Fruit fly (Drosophila melanogaster) whole organism, embryonic: ENCODE data around the gene Slip1.

Experiments
- Antp ChIP-seq: fragments of 200-800 bp; sonication (Bioruptor generic); optimal IDR thresholded peaks from 3 replicates; lab custom pipeline; 2016; ENCODE audit warnings: missing biosample characterization, missing genetic modification characterization
- CG10209 ChIP-seq: fragments of 200-800 bp; sonication (Bioruptor generic); optimal IDR thresholded peaks from 3 replicates; lab custom pipeline; 2017; ENCODE audit warnings: missing biosample characterization, mild to moderate bottlenecking, missing genetic modification characterization, missing genetic modification reagents
- CG10431 ChIP-seq: fragments of 200-800 bp; sonication (Bioruptor generic); optimal IDR thresholded peaks from 3 replicates; lab custom pipeline; 2018; ENCODE audit warnings: missing biosample characterization, mild to moderate bottlenecking, missing genetic modification characterization
- CG11695 ChIP-seq: fragments of 200-800 bp; sonication (Bioruptor generic); IDR thresholded peaks from 3 replicates; pipeline ENCODE4 v1.3.6; 2022; ENCODE audit warnings: missing biosample characterization, missing genetic modification characterization
- CG12219 ChIP-seq: fragments of 200-800 bp; sonication (Bioruptor generic); optimal IDR thresholded peaks from 3 replicates; lab custom pipeline; 2018; ENCODE audit warnings: missing biosample characterization, mild to moderate bottlenecking, missing genetic modification characterization
- CG12391 ChIP-seq: fragments of 200-800 bp; sonication (Bioruptor generic); optimal IDR thresholded peaks from 3 replicates; lab custom pipeline; 2018; ENCODE audit warnings: missing biosample characterization, mild to moderate bottlenecking, missing genetic modification characterization, moderate library complexity
- CG13624 ChIP-seq: fragments of 200-800 bp; sonication (Bioruptor generic); optimal IDR thresholded peaks from 2 replicates; lab custom pipeline; 2016; ENCODE audit warnings: missing biosample characterization, missing genetic modification characterization
- CG1529 ChIP-seq: fragments of 200-800 bp; sonication (Bioruptor generic); optimal IDR thresholded peaks from 3 replicates; lab custom pipeline; 2018; ENCODE audit warnings: missing biosample characterization, missing genetic modification characterization
- CG17912 ChIP-seq: fragments of 200-800 bp; sonication (Bioruptor generic); optimal IDR thresholded peaks from 2 replicates; lab custom pipeline; 2018; ENCODE audit warnings: missing biosample characterization, mild to moderate bottlenecking, missing genetic modification characterization
- CG2116 ChIP-seq: fragments of 200-800 bp; sonication (Bioruptor generic); optimal IDR thresholded peaks from 3 replicates; lab custom pipeline; 2018; ENCODE audit warnings: missing biosample characterization, mild to moderate bottlenecking, missing genetic modification characterization
- CG30020 ChIP-seq: fragments of 200-800 bp; optimal IDR thresholded peaks from 2 replicates; lab custom pipeline; 2019; ENCODE audit warnings: missing biosample characterization, mild to moderate bottlenecking, missing genetic modification characterization, moderate library complexity
- CG42726 ChIP-seq: fragments of 200-800 bp; sonication (Bioruptor generic); IDR thresholded peaks from 2 replicates; pipeline ENCODE4 v1.3.6; 2022; ENCODE audit warnings: missing biosample characterization, missing genetic modification characterization; ENCODE audit not compliant: partially characterized antibody
- CG43689 ChIP-seq: fragments of 200-800 bp; sonication (Bioruptor generic); IDR thresholded peaks from 2 replicates; pipeline ENCODE4 v1.3.6; 2022; ENCODE audit warnings: missing biosample characterization, missing genetic modification characterization
- CG4424 ChIP-seq: fragments of 200-800 bp; sonication (Bioruptor generic); optimal IDR thresholded peaks from 3 replicates; lab custom pipeline; 2016; ENCODE audit warnings: missing biosample characterization, missing genetic modification characterization
- CG7372 ChIP-seq: fragments of 200-800 bp; sonication (Bioruptor generic); IDR thresholded peaks from 2 replicates; pipeline ENCODE4 v1.3.6; 2022; ENCODE audit warnings: missing biosample characterization, missing genetic modification characterization
- CG8388 ChIP-seq: fragments of 200-800 bp; sonication (Bioruptor generic); optimal IDR thresholded peaks from 2 replicates; lab custom pipeline; 2019; ENCODE audit warnings: missing biosample characterization, mild to moderate bottlenecking, missing genetic modification characterization, moderate library complexity
- CkIIα-i1 ChIP-seq: fragments of 200-800 bp; sonication (Bioruptor generic); IDR thresholded peaks from 2 replicates; pipeline ENCODE4 v1.3.6; 2022; ENCODE audit warnings: missing biosample characterization, missing genetic modification characterization
- CrebB ChIP-seq: fragments of 200-800 bp; sonication (Bioruptor generic); optimal IDR thresholded peaks from 3 replicates; lab custom pipeline; 2018; ENCODE audit warnings: missing biosample characterization, mild to moderate bottlenecking, missing genetic modification characterization
- D19A ChIP-seq: fragments of 200-800 bp; optimal IDR thresholded peaks from 3 replicates; lab custom pipeline; 2019; ENCODE audit warnings: missing biosample characterization, mild to moderate bottlenecking, missing genetic modification characterization, moderate library complexity
- Doc2 ChIP-seq: fragments of 200-800 bp; sonication (Bioruptor generic); IDR thresholded peaks from 2 replicates; pipeline ENCODE4 v1.3.6; 2022; ENCODE audit warnings: missing biosample characterization, missing genetic modification characterization
- Fer2 ChIP-seq: fragments of 200-800 bp; sonication (Bioruptor generic); optimal IDR thresholded peaks from 2 replicates; lab custom pipeline; 2018; ENCODE audit warnings: missing biosample characterization, mild to moderate bottlenecking, missing genetic modification characterization, moderate library complexity
- HLH54F ChIP-seq: fragments of 200-800 bp; sonication (Bioruptor generic); optimal IDR thresholded peaks from 3 replicates; lab custom pipeline; 2016; ENCODE audit warnings: missing biosample characterization, missing genetic modification characterization
- HLHmδ ChIP-seq: fragments of 200-800 bp; sonication (Bioruptor generic); optimal IDR thresholded peaks from 2 replicates; lab custom pipeline; 2018; ENCODE audit warnings: missing biosample characterization, mild to moderate bottlenecking, missing genetic modification characterization, moderate library complexity
- MTF-1 ChIP-seq: fragments of 200-800 bp; sonication (Bioruptor generic); optimal IDR thresholded peaks from 2 replicates; lab custom pipeline; 2018; ENCODE audit warnings: missing biosample characterization, mild to moderate bottlenecking, missing genetic modification characterization, borderline replicate concordance
- NC2β ChIP-seq: fragments of 200-800 bp; sonication (Bioruptor generic); optimal IDR thresholded peaks from 2 replicates; lab custom pipeline; 2016; ENCODE audit warnings: missing biosample characterization, missing genetic modification characterization
- Nf-YB ChIP-seq: fragments of 200-800 bp; sonication (Bioruptor generic); optimal IDR thresholded peaks from 3 replicates; lab custom pipeline; 2019; ENCODE audit warnings: missing biosample characterization, mild to moderate bottlenecking, missing genetic modification characterization, moderate library complexity
- Pdp1 ChIP-seq, 2 experiments: fragments of 200-800 bp; sonication (Bioruptor generic); optimal IDR thresholded peaks; 3 replicates each; lab custom pipeline; 2016; ENCODE audit warnings: missing biosample characterization in 2 of 2, missing genetic modification characterization in 2 of 2, mild to moderate bottlenecking in 1 of 2, moderate library complexity in 1 of 2
- Rfx ChIP-seq: fragments of 200-800 bp; sonication (Bioruptor generic); IDR thresholded peaks from 2 replicates; pipeline ENCODE4 v1.3.6; 2022; ENCODE audit warnings: missing biosample characterization, missing genetic modification characterization
- ase ChIP-seq: fragments of 200-800 bp; sonication (Bioruptor generic); IDR thresholded peaks from 3 replicates; pipeline ENCODE4 v1.3.6; 2022; ENCODE audit warnings: missing biosample characterization, missing genetic modification characterization
- bcd ChIP-seq: fragments of 200-800 bp; sonication (Bioruptor generic); optimal IDR thresholded peaks from 2 replicates; lab custom pipeline; 2017; ENCODE audit warnings: missing biosample characterization, mild to moderate bottlenecking, missing genetic modification characterization
- bsh ChIP-seq, 2 experiments: fragments of 200-800 bp; sonication (Bioruptor generic); optimal IDR thresholded peaks; 2 replicates each; lab custom pipeline; 2017 to 2018; ENCODE audit warnings: mild to moderate bottlenecking in 2 of 2, missing biosample characterization in 2 of 2, missing genetic modification characterization in 2 of 2, moderate library complexity in 1 of 2
- chinmo ChIP-seq: fragments of 200-800 bp; sonication (Bioruptor generic); IDR thresholded peaks from 4 replicates; pipeline ENCODE4 v1.3.6; 2022; ENCODE audit warnings: missing biosample characterization, missing genetic modification characterization; ENCODE audit not compliant: partially characterized antibody
- dmrt99B ChIP-seq: fragments of 200-800 bp; sonication (Bioruptor generic); optimal IDR thresholded peaks from 2 replicates; lab custom pipeline; 2018; ENCODE audit warnings: missing biosample characterization, mild to moderate bottlenecking, missing genetic modification characterization, moderate library complexity
- h ChIP-seq: fragments of >200 bp; optimal IDR thresholded peaks from 2 replicates; lab custom pipeline; 2017
- klu ChIP-seq: fragments of 200-800 bp; sonication (Bioruptor generic); IDR thresholded peaks from 2 replicates; pipeline ENCODE4 v1.3.6; 2022; ENCODE audit warnings: missing biosample characterization, missing genetic modification characterization
- lilli ChIP-seq: fragments of 200-800 bp; sonication (Bioruptor generic); optimal IDR thresholded peaks from 3 replicates; lab custom pipeline; 2016; ENCODE audit warnings: missing biosample characterization, missing genetic modification characterization
- mld ChIP-seq: fragments of 200-800 bp; sonication (Bioruptor generic); IDR thresholded peaks from 3 replicates; pipeline ENCODE4 v1.3.6; 2022; ENCODE audit warnings: missing biosample characterization, missing genetic modification characterization; ENCODE audit not compliant: partially characterized antibody
- onecut ChIP-seq: fragments of 200-800 bp; sonication (Bioruptor generic); IDR thresholded peaks from 2 replicates; pipeline ENCODE4 v1.3.6; 2022; ENCODE audit warnings: missing biosample characterization, missing genetic modification characterization
- org-1 ChIP-seq: fragments of 200-800 bp; sonication (Bioruptor generic); optimal IDR thresholded peaks from 2 replicates; lab custom pipeline; 2017; ENCODE audit warnings: missing biosample characterization, missing genetic modification characterization
- pb ChIP-seq: fragments of 200-800 bp; sonication (Bioruptor generic); optimal IDR thresholded peaks from 3 replicates; lab custom pipeline; 2016; ENCODE audit warnings: missing biosample characterization, missing genetic modification characterization
- phol ChIP-seq: fragments of 200-800 bp; sonication (Bioruptor generic); optimal IDR thresholded peaks from 3 replicates; lab custom pipeline; 2018; ENCODE audit warnings: missing biosample characterization, mild to moderate bottlenecking, missing genetic modification characterization, moderate library complexity
- pita ChIP-seq: fragments of 200-800 bp; sonication (Bioruptor generic); optimal IDR thresholded peaks from 2 replicates; lab custom pipeline; 2017; ENCODE audit warnings: missing biosample characterization, mild to moderate bottlenecking, missing genetic modification characterization
- pzg ChIP-seq: fragments of 200-800 bp; sonication (Bioruptor generic); optimal IDR thresholded peaks from 3 replicates; lab custom pipeline; 2018; ENCODE audit warnings: missing biosample characterization, mild to moderate bottlenecking, missing genetic modification characterization, moderate library complexity
- sens-2 ChIP-seq: fragments of 200-800 bp; sonication (Bioruptor generic); IDR thresholded peaks from 2 replicates; pipeline ENCODE4 v1.3.6; 2022; ENCODE audit warnings: missing biosample characterization, missing genetic modification characterization
- sna ChIP-seq: fragments of 200-800 bp; sonication (Bioruptor generic); IDR thresholded peaks from 2 replicates; pipeline ENCODE4 v1.3.6; 2022; ENCODE audit warnings: missing biosample characterization, missing genetic modification characterization; ENCODE audit not compliant: partially characterized antibody
- ssp ChIP-seq: fragments of 200-800 bp; sonication (Bioruptor generic); IDR thresholded peaks from 2 replicates; pipeline ENCODE4 v1.3.6; 2022; ENCODE audit warnings: missing biosample characterization, missing genetic modification characterization
- tap ChIP-seq: fragments of 200-800 bp; optimal IDR thresholded peaks from 3 replicates; lab custom pipeline; 2019; ENCODE audit warnings: missing biosample characterization, mild to moderate bottlenecking, missing genetic modification characterization, moderate library complexity
- ttk ChIP-seq: fragments of 200-800 bp; sonication (Bioruptor generic); IDR thresholded peaks from 2 replicates; pipeline ENCODE4 v2.1.2; 2022; ENCODE audit warnings: missing biosample characterization, missing genetic modification characterization
- tup ChIP-seq: fragments of 200-800 bp; sonication (Bioruptor generic); optimal IDR thresholded peaks from 2 replicates; lab custom pipeline; 2016; ENCODE audit warnings: missing biosample characterization, mild to moderate bottlenecking, missing genetic modification characterization, moderate library complexity
- tx ChIP-seq: fragments of 200-800 bp; sonication (Bioruptor generic); optimal IDR thresholded peaks from 2 replicates; lab custom pipeline; 2016; ENCODE audit warnings: missing biosample characterization, missing genetic modification characterization
- zen2 ChIP-seq: fragments of 200-800 bp; sonication (Bioruptor generic); IDR thresholded peaks from 3 replicates; pipeline ENCODE4 v1.3.6; 2022; ENCODE audit warnings: missing biosample characterization, missing genetic modification characterization; ENCODE audit not compliant: partially characterized antibody

Gene Slip1

DNA sequence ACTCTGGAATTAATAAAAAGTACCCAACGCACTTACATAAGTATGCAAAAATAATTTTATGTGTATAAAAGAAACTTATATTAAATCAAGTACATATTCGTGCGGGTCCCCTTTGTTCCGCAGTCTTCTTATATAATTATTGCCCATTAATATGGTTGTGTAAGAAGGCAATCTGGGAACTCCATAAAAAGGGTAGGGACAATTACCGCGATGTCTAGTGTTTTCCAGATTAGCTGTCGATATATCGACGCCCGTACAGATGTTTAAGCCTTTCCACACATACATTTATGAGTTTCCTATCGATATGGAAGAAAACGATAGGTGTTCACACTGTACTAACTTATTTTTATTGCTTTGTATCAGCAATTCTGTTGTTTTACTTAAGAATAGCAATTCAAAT is 33.2 kb downstream of the Slip1 start (continued):
- TF ChIP-seq Rfx (GFP tag; lab: Robert Waterston, UW) (no peak), CG42726 (GFP tag; lab: Robert Waterston, UW) (no peak), ase (GFP tag; lab: Robert Waterston, UW) (no peak), ttk (GFP tag; lab: Robert Waterston, UW) (no peak), pzg (GFP tag; lab: Kevin White, UChicago) (peak; percentile 89), CG10209 (GFP tag; lab: Kevin White, UChicago) (no peak), h (no peak), bcd (GFP tag; lab: Kevin White, UChicago) (no peak), tap (tag; lab: Kevin White, UChicago) (peak; percentile 14), CG10431 (GFP tag; lab: Kevin White, UChicago) (no peak), tx (GFP tag; lab: Kevin White, UChicago) (no peak), dmrt99B (tag; lab: Kevin White, UChicago) (no peak), onecut (GFP tag; lab: Robert Waterston, UW) (peak; percentile 17; the same call in 1 of the 2 replicates), lilli (GFP tag; lab: Kevin White, UChicago) (peak; percentile 47), sna (GFP tag; lab: Robert Waterston, UW) (no peak; the same call in 1 of the 2 replicates), tup (no peak), CG12219 (GFP tag; lab: Kevin White, UChicago) (no peak), CG13624 (GFP tag; lab: Kevin White, UChicago) (peak; percentile 23), CG2116 (peak; percentile 67), CG1529 (GFP tag; lab: Kevin White, UChicago) (no peak), CG30020 (tag; lab: Kevin White, UChicago) (peak; percentile 98), CG4424 (GFP tag; lab: Kevin White, UChicago) (no peak), CG43689 (GFP tag; lab: Robert Waterston, UW) (no peak), zen2 (GFP tag; lab: Robert Waterston, UW) (no peak; the same call in 2 of the 3 replicates), Pdp1 (GFP tag; optimal IDR thresholded peaks at IDR 0.05; lab: Kevin White, UChicago) (peak; percentile 44 to 99), MTF-1 (no peak), CG7372 (GFP tag; lab: Robert Waterston, UW) (no peak), Doc2 (GFP tag; lab: Robert Waterston, UW) (no peak), phol (peak; percentile 57), CkIIα-i1 (no peak), org-1 (GFP tag; lab: Kevin White, UChicago) (no peak), HLH54F (GFP tag; lab: Kevin White, UChicago) (peak; percentile 44), bsh (GFP tag; optimal IDR thresholded peaks at IDR 0.05; lab: Kevin White, UChicago) (peak in 1 of 2 experiments; percentile 11), Nf-YB (GFP tag; lab: Kevin White, UChicago) (no peak), D19A (tag; lab: Kevin White, UChicago) (peak; percentile 10), Fer2 (tag; lab: Kevin White, UChicago) (no peak), NC2β (GFP tag; lab: Kevin White, UChicago) (peak; percentile 40), pita (GFP tag; lab: Kevin White, UChicago) (no peak), CG17912 (peak; percentile 35), CrebB (tag; lab: Kevin White, UChicago) (no peak), mld (GFP tag; lab: Robert Waterston, UW) (no peak; the same call in 2 of the 3 replicates), HLHmδ (GFP tag; lab: Kevin White, UChicago) (no peak), CG11695 (GFP tag; lab: Robert Waterston, UW) (no peak), chinmo (GFP tag; lab: Robert Waterston, UW) (peak; percentile 94), sens-2 (GFP tag; lab: Robert Waterston, UW) (no peak), CG8388 (peak; percentile 12), klu (no peak), Antp (GFP tag; lab: Kevin White, UChicago) (no peak), pb (GFP tag; lab: Kevin White, UChicago) (no peak), ssp (GFP tag; lab: Robert Waterston, UW) (peak; percentile 96), CG12391 (tag; lab: Kevin White, UChicago) (peak; percentile 42)
